Worm (Caenorhabditis elegans) whole organism, young adult: ENCODE data around the gene dbl-1.

Source experiments
- attf-6 ChIP-seq: fragments of 200-800 bp; sonication (Bioruptor generic); IDR thresholded peaks from 2 replicates; pipeline ENCODE4 v1.3.6; 2022; ENCODE audit warnings: missing genetic modification reagents, missing genetic modification characterization, missing compliant biosample characterization
- dpl-1 ChIP-seq: fragments of 150-350 bp; optimal IDR thresholded peaks from 2 replicates; lab custom pipeline; 2014; ENCODE audit warnings: missing biosample characterization, missing genetic modification reagents, missing genetic modification characterization
- ets-4 ChIP-seq: fragments of 200-800 bp; sonication (Bioruptor generic); optimal IDR thresholded peaks from 2 replicates; lab custom pipeline; 2018; ENCODE audit warnings: mild to moderate bottlenecking, missing genetic modification characterization, missing compliant biosample characterization
- him-1 ChIP-seq: sonication (generic microtip); optimal IDR thresholded peaks from 2 replicates; lab custom pipeline; 2016; ENCODE audit warnings: missing genotype, missing genetic modification reagents, missing genetic modification characterization, missing compliant biosample characterization

- TF ChIP-seq ets-4 (GFP tag; lab: Kevin White, UChicago) = no peak
- no peak for TF ChIP-seq attf-6 (GFP tag; lab: Robert Waterston, UW)
- no peak for TF ChIP-seq dpl-1 (GFP tag; lab: Kevin White, UChicago)
- TF ChIP-seq him-1 (tag; lab: Kevin White, UChicago) = no peak
Observed at ce11 chrV:6775708-6776107, 17.8 kb downstream of the dbl-1 start, which contains the start of gene srh-28.
